Worm (Caenorhabditis elegans) whole organism, L2 larva: ENCODE results near the gene Y6D1A.2.

Source experiments
- ztf-1 ChIP-seq: fragments of 200-800 bp; sonication (Bioruptor generic); conservative IDR thresholded peaks from 2 replicates; pipeline ENCODE4 v1.3.6; 2022; ENCODE audit warnings: missing genetic modification characterization, missing compliant biosample characterization
- ztf-11 ChIP-seq: sonication (generic microtip); optimal IDR thresholded peaks from 2 replicates; lab custom pipeline; 2017; ENCODE audit warnings: missing biosample characterization, missing genetic modification characterization

DNA sequence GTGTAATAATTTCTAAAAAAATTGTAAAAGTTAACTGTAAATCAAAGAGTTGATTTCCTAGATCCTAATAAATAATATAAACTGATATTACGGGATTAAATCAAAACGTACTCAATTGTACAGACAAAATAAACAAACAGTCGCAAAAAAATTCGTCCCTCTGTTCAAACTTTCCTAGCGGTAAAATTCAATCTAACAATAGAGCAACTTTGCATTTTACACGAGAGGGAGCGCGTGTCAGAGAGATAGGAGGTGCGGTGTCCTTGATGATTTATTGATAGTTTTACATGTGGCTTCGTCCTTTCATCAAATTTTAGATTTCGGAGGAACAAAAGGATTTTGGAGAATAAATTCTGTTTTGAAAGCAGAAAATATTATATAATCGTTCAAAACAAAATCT lies 10.9 kb upstream of the Y6D1A.2 start:
- TF ChIP-seq ztf-11 (tag; lab: Kevin White, UChicago), result no peak
- TF ChIP-seq ztf-1 (GFP tag; lab: Robert Waterston, UW), result no peak
